Worm (Caenorhabditis elegans) whole organism, L4 larva: ENCODE measurements around the gene chil-18.

Experiments
- Y5F2A.4 ChIP-seq: fragments of 200-800 bp; sonication (Bioruptor generic); optimal IDR thresholded peaks from 2 replicates; lab custom pipeline; 2018; ENCODE audit warnings: mild to moderate bottlenecking, missing genetic modification characterization, missing compliant biosample characterization
- ceh-28 ChIP-seq: fragments of 150-350 bp; optimal IDR thresholded peaks from 2 replicates; lab custom pipeline; 2014; ENCODE audit warnings: missing biosample characterization, missing genetic modification reagents, missing genetic modification characterization
- lir-3 ChIP-seq: sonication (generic microtip); optimal IDR thresholded peaks from 2 replicates; lab custom pipeline; 2016; ENCODE audit warnings: mild to moderate bottlenecking, missing genetic modification characterization, missing compliant biosample characterization
- nhr-11 ChIP-seq: fragments of 150-350 bp; optimal IDR thresholded peaks from 2 replicates; lab custom pipeline; 2014; ENCODE audit warnings: missing biosample characterization, missing genetic modification characterization
- nhr-237 ChIP-seq: sonication (generic microtip); optimal IDR thresholded peaks from 2 replicates; lab custom pipeline; 2017; ENCODE audit warnings: missing biosample characterization, missing genetic modification characterization
- nhr-41 ChIP-seq: fragments of 200-800 bp; sonication (Bioruptor generic); IDR thresholded peaks from 2 replicates; pipeline ENCODE4 v1.3.6; 2022; ENCODE audit warnings: missing genetic modification reagents, missing genetic modification characterization, missing compliant biosample characterization
- pha-4 ChIP-seq, 2 experiments: fragments of 150-350 bp in 1 of 2; fragments of 200-800 bp in 1 of 2; sonication (Bioruptor generic) in 1 of 2; IDR thresholded peaks in 1 of 2; optimal IDR thresholded peaks in 1 of 2; 2 replicates each; pipeline versions ENCODE4 v1.3.6 to Lab custom; 2014 to 2022; ENCODE audit warnings: missing genetic modification characterization in 2 of 2, missing genetic modification reagents in 2 of 2, missing biosample characterization in 1 of 2, missing compliant biosample characterization in 1 of 2

- TF ChIP-seq nhr-41 (GFP tag; lab: Robert Waterston, UW) (no peak), nhr-11 (peak; percentile 69), pha-4 (GFP tag; IDR thresholded peaks at IDR 0.05; lab: Robert Waterston, UW) (peak; percentile 33; the same call in 1 of the 2 replicates), pha-4 (tag; optimal IDR thresholded peaks at IDR 0.05; lab: Kevin White, UChicago) (peak; percentile 56), nhr-237 (no peak), ceh-28 (no peak), lir-3 (tag; lab: Kevin White, UChicago) (no peak), Y5F2A.4 (GFP tag; lab: Kevin White, UChicago) (no peak)
Measured at ce11 chrII:9416381-9417276, 31.4 kb upstream of the chil-18 start, which contains the start of the genes gss-1 and chch-3.
